Fruit fly (Drosophila melanogaster): ENCODE results near the gene js.
A peak's percentile ranks its signal among the peaks of the same experiment; 100 is the strongest.

Gene js

dm6 chr3R:16337053-16337385 is 31.1 kb downstream of the js start (continued):
- TF ChIP-seq HHEX (GFP tag; optimal IDR thresholded peaks at IDR 0.05), result peak; percentile 20
- no peak for TF ChIP-seq unc-4 (GFP tag; IDR thresholded peaks at IDR 0.05; ENCODE audit: partially characterized antibody)
- TF ChIP-seq CG43689 (GFP tag; IDR thresholded peaks at IDR 0.05), result no peak
- TF ChIP-seq tll (GFP tag; optimal IDR thresholded peaks at IDR 0.05), result peak in 1 of 2 experiments; percentile 66
- TF ChIP-seq HLH3B (GFP tag; IDR thresholded peaks at IDR 0.05), result peak; percentile 36; the same call in 1 of the 2 replicates
- TF ChIP-seq CG13424 (tag; optimal IDR thresholded peaks at IDR 0.05), result peak; percentile 9
- no peak for TF ChIP-seq ems (GFP tag; optimal IDR thresholded peaks at IDR 0.05)
- TF ChIP-seq ato (GFP tag; IDR thresholded peaks at IDR 0.05; ENCODE audit: partially characterized antibody), result no peak
- TF ChIP-seq schlank (tag; optimal IDR thresholded peaks at IDR 0.05), result no peak
- TF ChIP-seq otp (GFP tag; IDR thresholded peaks at IDR 0.05), result peak; percentile 71; the same call in 2 of the 3 replicates
- peak; percentile 65; the same call in 1 of the 3 replicates for TF ChIP-seq CG3726 (GFP tag; IDR thresholded peaks at IDR 0.05)
- TF ChIP-seq CG7372 (GFP tag; IDR thresholded peaks at IDR 0.05), result no peak
- no peak for TF ChIP-seq pzg (GFP tag; optimal IDR thresholded peaks at IDR 0.05)
- TF ChIP-seq CG7963 (GFP tag; IDR thresholded peaks at IDR 0.05; ENCODE audit: partially characterized antibody), result no peak
- TF ChIP-seq exex (tag; optimal IDR thresholded peaks at IDR 0.05), result no peak
- TF ChIP-seq CG4282 (GFP tag; optimal IDR thresholded peaks at IDR 0.05), result no peak
- TF ChIP-seq dpn (GFP tag; optimal IDR thresholded peaks at IDR 0.05), result peak; percentile 18 to 30
- TF ChIP-seq Ets65A (GFP tag), result peak; percentile 3
- peak in 1 of 2 experiments; percentile 14 for TF ChIP-seq insv (GFP tag; optimal IDR thresholded peaks at IDR 0.05)
- TF ChIP-seq Ptx1 (GFP tag; IDR thresholded peaks at IDR 0.05), result peak; percentile 27; the same call in 1 of the 2 replicates
- peak; percentile 52 for TF ChIP-seq CG6813 (GFP tag; optimal IDR thresholded peaks at IDR 0.05)
- TF ChIP-seq gcm2 (GFP tag; optimal IDR thresholded peaks at IDR 0.05), result peak; percentile 36
- peak; percentile 16; the same call in 1 of the 3 replicates for TF ChIP-seq tgo (GFP tag; IDR thresholded peaks at IDR 0.05)
- TF ChIP-seq Max (GFP tag; optimal IDR thresholded peaks at IDR 0.05), result peak; percentile 43
- no peak for TF ChIP-seq gsb (GFP tag; IDR thresholded peaks at IDR 0.05)
- TF ChIP-seq CG14050 (GFP tag; IDR thresholded peaks at IDR 0.05), result no peak
- no peak for TF ChIP-seq slbo (GFP tag; IDR thresholded peaks at IDR 0.05)
- TF ChIP-seq org-1 (GFP tag; optimal IDR thresholded peaks at IDR 0.05), result peak; percentile 38
- TF ChIP-seq CG33557 (GFP tag; optimal IDR thresholded peaks at IDR 0.05), result peak; percentile 64
- TF ChIP-seq CG2889 (GFP tag; IDR thresholded peaks at IDR 0.05), result no peak
- TF ChIP-seq btn (GFP tag; optimal IDR thresholded peaks at IDR 0.05), result peak; percentile 51
- TF ChIP-seq CG11695 (GFP tag; IDR thresholded peaks at IDR 0.05), result no peak
- TF ChIP-seq CG6683 (GFP tag; optimal IDR thresholded peaks at IDR 0.05), result no peak
- peak; percentile 31 for TF ChIP-seq CG10274 (GFP tag; optimal IDR thresholded peaks at IDR 0.05)
- TF ChIP-seq Atf6 (GFP tag; IDR thresholded peaks at IDR 0.05), result no peak
- no peak for TF ChIP-seq CG1832 (GFP tag; optimal IDR thresholded peaks at IDR 0.05)
- TF ChIP-seq CG13624 (GFP tag; optimal IDR thresholded peaks at IDR 0.05), result no peak
- TF ChIP-seq disco-r (GFP tag; optimal IDR thresholded peaks at IDR 0.05), result no peak
- peak; percentile 76 for TF ChIP-seq Kr (GFP tag; optimal IDR thresholded peaks at IDR 0.05)
- no peak for TF ChIP-seq CG17186 (GFP tag; optimal IDR thresholded peaks at IDR 0.05)
- TF ChIP-seq CG17359 (tag; optimal IDR thresholded peaks at IDR 0.05), result peak; percentile 59
- no peak for TF ChIP-seq GATAe (GFP tag; conservative IDR thresholded peaks at IDR 0.05)
- TF ChIP-seq Stat92E (GFP tag; optimal IDR thresholded peaks at IDR 0.05), result peak in 1 of 3 experiments; percentile 25
- TF ChIP-seq CG3065 (GFP tag; optimal IDR thresholded peaks at IDR 0.05), result peak; percentile 37
- no peak for TF ChIP-seq Tbp (GFP tag; optimal IDR thresholded peaks at IDR 0.05)
- TF ChIP-seq CkIIα-i1 (GFP tag; IDR thresholded peaks at IDR 0.05), result no peak
- TF ChIP-seq Bdp1 (GFP tag; optimal IDR thresholded peaks at IDR 0.05), result peak; percentile 42
- no peak for TF ChIP-seq yki (optimal IDR thresholded peaks at IDR 0.05)
- peak; percentile 77 for TF ChIP-seq gem (tag; optimal IDR thresholded peaks at IDR 0.05)
- TF ChIP-seq CG3281 (GFP tag; optimal IDR thresholded peaks at IDR 0.05), result no peak
- peak; percentile 59 for TF ChIP-seq CG8944 (GFP tag; optimal IDR thresholded peaks at IDR 0.05)
